Fruit fly (Drosophila melanogaster) whole organism, embryonic: ENCODE results near the gene CG14339.

ENCODE experiments used
- ATbp ChIP-seq: fragments of 200-800 bp; sonication (Bioruptor generic); optimal IDR thresholded peaks from 2 replicates; lab custom pipeline; 2017; ENCODE audit warnings: missing biosample characterization, mild to moderate bottlenecking, missing genetic modification characterization, missing genetic modification reagents
- Abd-B ChIP-seq: fragments of 200-800 bp; sonication (Bioruptor generic); optimal IDR thresholded peaks from 2 replicates; lab custom pipeline; 2018; ENCODE audit warnings: missing biosample characterization, mild to moderate bottlenecking, missing genetic modification characterization, moderate library complexity
- CG12236 ChIP-seq: fragments of 200-800 bp; sonication (Bioruptor generic); optimal IDR thresholded peaks from 2 replicates; lab custom pipeline; 2016; ENCODE audit warnings: missing biosample characterization, missing genetic modification characterization
- CG12659 ChIP-seq: fragments of 200-800 bp; sonication (Bioruptor generic); optimal IDR thresholded peaks from 3 replicates; lab custom pipeline; 2017; ENCODE audit warnings: mild to moderate bottlenecking, missing biosample characterization, missing genetic modification reagents, missing genetic modification characterization
- CG12942 ChIP-seq: fragments of 200-800 bp; sonication (Bioruptor generic); optimal IDR thresholded peaks from 3 replicates; lab custom pipeline; 2016; ENCODE audit warnings: missing biosample characterization, missing genetic modification characterization
- CG13123 ChIP-seq: fragments of 200-800 bp; sonication (Bioruptor generic); optimal IDR thresholded peaks from 2 replicates; lab custom pipeline; 2016; ENCODE audit warnings: missing biosample characterization, missing genetic modification characterization
- CG14965 ChIP-seq: fragments of 200-800 bp; sonication (Bioruptor generic); optimal IDR thresholded peaks from 2 replicates; lab custom pipeline; 2016; ENCODE audit warnings: missing biosample characterization, missing genetic modification characterization, borderline replicate concordance
- CG15696 ChIP-seq: fragments of 200-800 bp; sonication (Bioruptor generic); optimal IDR thresholded peaks from 2 replicates; lab custom pipeline; 2019; ENCODE audit warnings: missing biosample characterization, mild to moderate bottlenecking, missing genetic modification characterization, moderate library complexity
- CG1647 ChIP-seq: fragments of 200-800 bp; sonication (Bioruptor generic); optimal IDR thresholded peaks from 3 replicates; lab custom pipeline; 2016; ENCODE audit warnings: missing biosample characterization, missing genetic modification characterization
- CG17361 ChIP-seq: fragments of 200-800 bp; sonication (Bioruptor generic); IDR thresholded peaks from 3 replicates; pipeline ENCODE4 v1.3.6; 2022; ENCODE audit warnings: missing biosample characterization, missing genetic modification characterization
- CG31224 ChIP-seq: fragments of 200-800 bp; sonication (Bioruptor generic); IDR thresholded peaks from 2 replicates; pipeline ENCODE4 v1.3.6; 2022; ENCODE audit warnings: missing biosample characterization, missing genetic modification characterization
- CG31365 ChIP-seq: fragments of 200-800 bp; sonication (Bioruptor generic); optimal IDR thresholded peaks from 2 replicates; lab custom pipeline; 2018; ENCODE audit warnings: missing biosample characterization, mild to moderate bottlenecking, missing genetic modification characterization
- CG31441 ChIP-seq: fragments of 200-800 bp; sonication (Bioruptor generic); IDR thresholded peaks from 2 replicates; pipeline ENCODE4 v1.3.6; 2022; ENCODE audit warnings: missing biosample characterization, missing genetic modification characterization
- CG34376 ChIP-seq: fragments of 200-800 bp; sonication (Bioruptor generic); optimal IDR thresholded peaks from 2 replicates; lab custom pipeline; 2018; ENCODE audit warnings: missing biosample characterization, mild to moderate bottlenecking, missing genetic modification characterization
- CG4707 ChIP-seq: fragments of 200-800 bp; sonication (Bioruptor generic); optimal IDR thresholded peaks from 2 replicates; lab custom pipeline; 2018; ENCODE audit warnings: missing biosample characterization, mild to moderate bottlenecking, missing genetic modification characterization, moderate library complexity
- CG7556 ChIP-seq: fragments of 200-800 bp; sonication (Bioruptor generic); optimal IDR thresholded peaks from 2 replicates; lab custom pipeline; 2017; ENCODE audit warnings: missing biosample characterization, mild to moderate bottlenecking, missing genetic modification characterization
- CG8281 ChIP-seq: fragments of 200-800 bp; sonication (Bioruptor generic); optimal IDR thresholded peaks from 2 replicates; lab custom pipeline; 2018; ENCODE audit warnings: missing biosample characterization, mild to moderate bottlenecking, missing genetic modification characterization, moderate library complexity
- CG8478 ChIP-seq: fragments of >200 bp; optimal IDR thresholded peaks from 2 replicates; lab custom pipeline; 2018
- CG8765 ChIP-seq: fragments of 200-800 bp; sonication (Bioruptor generic); IDR thresholded peaks from 2 replicates; pipeline ENCODE4 v1.3.6; 2022; ENCODE audit warnings: missing biosample characterization, missing genetic modification characterization
- CG8944 ChIP-seq: fragments of 200-800 bp; sonication (Bioruptor generic); optimal IDR thresholded peaks from 3 replicates; lab custom pipeline; 2016; ENCODE audit warnings: missing biosample characterization, missing genetic modification characterization
- CoRest ChIP-seq: fragments of 200-800 bp; sonication (Bioruptor generic); optimal IDR thresholded peaks from 3 replicates; lab custom pipeline; 2018; ENCODE audit warnings: missing biosample characterization, mild to moderate bottlenecking, missing genetic modification characterization, moderate library complexity
- Fer2 ChIP-seq: fragments of 200-800 bp; sonication (Bioruptor generic); optimal IDR thresholded peaks from 2 replicates; lab custom pipeline; 2018; ENCODE audit warnings: missing biosample characterization, mild to moderate bottlenecking, missing genetic modification characterization, moderate library complexity
- H15 ChIP-seq: fragments of 200-800 bp; sonication (Bioruptor generic); IDR thresholded peaks from 3 replicates; pipeline ENCODE4 v1.3.6; 2022; ENCODE audit warnings: missing biosample characterization, missing genetic modification characterization
- Hr3 ChIP-seq: fragments of 200-800 bp; sonication (Bioruptor generic); optimal IDR thresholded peaks from 3 replicates; lab custom pipeline; 2016; ENCODE audit warnings: missing biosample characterization, missing genetic modification characterization
- Hr39 ChIP-seq: fragments of >200 bp; optimal IDR thresholded peaks from 2 replicates; lab custom pipeline; 2017
- Mrtf ChIP-seq: fragments of 200-800 bp; sonication (Bioruptor generic); IDR thresholded peaks from 3 replicates; pipeline ENCODE4 v1.3.6; 2022; ENCODE audit warnings: missing biosample characterization, missing genetic modification characterization
- ac ChIP-seq: fragments of 200-800 bp; sonication (Bioruptor generic); optimal IDR thresholded peaks from 3 replicates; lab custom pipeline; 2017; ENCODE audit warnings: missing biosample characterization, mild to moderate bottlenecking, missing genetic modification characterization
- al ChIP-seq: fragments of 200-800 bp; sonication (Bioruptor generic); IDR thresholded peaks from 2 replicates; pipeline ENCODE4 v1.3.6; 2022; ENCODE audit warnings: missing biosample characterization, missing genetic modification characterization
- amos ChIP-seq: fragments of 200-800 bp; sonication (Bioruptor generic); IDR thresholded peaks from 2 replicates; pipeline ENCODE4 v1.3.6; 2022; ENCODE audit warnings: missing biosample characterization, missing genetic modification characterization; ENCODE audit not compliant: partially characterized antibody
- cad ChIP-seq: fragments of >200 bp; optimal IDR thresholded peaks from 2 replicates; lab custom pipeline; 2017; ENCODE audit warnings: missing biosample characterization, missing genetic modification characterization
- cg ChIP-seq: fragments of 200-800 bp; sonication (Bioruptor generic); optimal IDR thresholded peaks from 3 replicates; lab custom pipeline; 2019; ENCODE audit warnings: missing biosample characterization, mild to moderate bottlenecking, missing genetic modification characterization, moderate library complexity
- ci ChIP-seq: fragments of 200-800 bp; sonication (Bioruptor generic); IDR thresholded peaks from 3 replicates; pipeline ENCODE4 v1.3.6; 2022; ENCODE audit warnings: missing biosample characterization, missing genetic modification characterization
- dati ChIP-seq: fragments of 200-800 bp; sonication (Bioruptor generic); IDR thresholded peaks from 2 replicates; pipeline ENCODE4 v1.3.6; 2022; ENCODE audit warnings: missing biosample characterization, missing genetic modification characterization
- dmrt11E ChIP-seq: fragments of 200-800 bp; sonication (Bioruptor generic); optimal IDR thresholded peaks from 3 replicates; lab custom pipeline; 2018; ENCODE audit warnings: missing biosample characterization, mild to moderate bottlenecking, missing genetic modification characterization, moderate library complexity
- esg ChIP-seq: fragments of 200-800 bp; sonication (Bioruptor generic); conservative IDR thresholded peaks from 2 replicates; pipeline ENCODE4 v1.3.6; 2022; ENCODE audit warnings: missing biosample characterization, missing genetic modification characterization
- fd102C ChIP-seq: fragments of 200-800 bp; sonication (Bioruptor generic); optimal IDR thresholded peaks from 2 replicates; lab custom pipeline; 2018; ENCODE audit warnings: missing biosample characterization, mild to moderate bottlenecking, missing genetic modification characterization, moderate library complexity
- ham ChIP-seq: fragments of 200-800 bp; sonication (Bioruptor generic); IDR thresholded peaks from 2 replicates; pipeline ENCODE4 v1.3.6; 2022; ENCODE audit warnings: missing biosample characterization, missing genetic modification characterization
- lov ChIP-seq, 2 experiments: fragments of 200-800 bp in 1 of 2; fragments of >200 bp in 1 of 2; sonication (Bioruptor generic) in 1 of 2; IDR thresholded peaks in 1 of 2; optimal IDR thresholded peaks in 1 of 2; 2 replicates in 1 of 2; 3 replicates in 1 of 2; pipeline versions ENCODE4 v1.3.6 to Lab custom; 2017 to 2022; ENCODE audit warnings: missing biosample characterization in 1 of 2, missing genetic modification characterization in 1 of 2
- row ChIP-seq: fragments of 200-800 bp; sonication (Bioruptor generic); IDR thresholded peaks from 3 replicates; pipeline ENCODE4 v1.3.6; 2022; ENCODE audit warnings: missing biosample characterization, missing genetic modification characterization
- schlank ChIP-seq: fragments of 200-800 bp; sonication (Bioruptor generic); optimal IDR thresholded peaks from 2 replicates; lab custom pipeline; 2018; ENCODE audit warnings: missing biosample characterization, mild to moderate bottlenecking, missing genetic modification characterization
- sr ChIP-seq: fragments of 200-800 bp; sonication (Bioruptor generic); IDR thresholded peaks from 3 replicates; pipeline ENCODE4 v1.3.6; 2022; ENCODE audit warnings: missing biosample characterization, missing genetic modification characterization
- stc ChIP-seq: fragments of 200-800 bp; sonication (Bioruptor generic); IDR thresholded peaks from 2 replicates; pipeline ENCODE4 v1.3.6; 2022; ENCODE audit warnings: missing biosample characterization, missing genetic modification characterization
- tin ChIP-seq: fragments of 200-800 bp; sonication (Bioruptor generic); optimal IDR thresholded peaks from 3 replicates; lab custom pipeline; 2016; ENCODE audit warnings: missing biosample characterization, missing genetic modification characterization
- tup ChIP-seq: fragments of 200-800 bp; sonication (Bioruptor generic); optimal IDR thresholded peaks from 2 replicates; lab custom pipeline; 2016; ENCODE audit warnings: missing biosample characterization, mild to moderate bottlenecking, missing genetic modification characterization, moderate library complexity
- tx ChIP-seq: fragments of 200-800 bp; sonication (Bioruptor generic); optimal IDR thresholded peaks from 2 replicates; lab custom pipeline; 2016; ENCODE audit warnings: missing biosample characterization, missing genetic modification characterization
- vfl ChIP-seq: fragments of 200-800 bp; sonication (Bioruptor generic); optimal IDR thresholded peaks from 2 replicates; lab custom pipeline; 2016; ENCODE audit warnings: missing biosample characterization, missing genetic modification characterization
- wek ChIP-seq: fragments of 200-800 bp; sonication (Bioruptor generic); optimal IDR thresholded peaks from 3 replicates; lab custom pipeline; 2018; ENCODE audit warnings: missing biosample characterization, mild to moderate bottlenecking, missing genetic modification characterization, moderate library complexity
- zf30C ChIP-seq: fragments of 200-800 bp; sonication (Bioruptor generic); optimal IDR thresholded peaks from 3 replicates; lab custom pipeline; 2018; ENCODE audit warnings: missing biosample characterization, mild to moderate bottlenecking, missing genetic modification characterization

CG14339 gene

DNA sequence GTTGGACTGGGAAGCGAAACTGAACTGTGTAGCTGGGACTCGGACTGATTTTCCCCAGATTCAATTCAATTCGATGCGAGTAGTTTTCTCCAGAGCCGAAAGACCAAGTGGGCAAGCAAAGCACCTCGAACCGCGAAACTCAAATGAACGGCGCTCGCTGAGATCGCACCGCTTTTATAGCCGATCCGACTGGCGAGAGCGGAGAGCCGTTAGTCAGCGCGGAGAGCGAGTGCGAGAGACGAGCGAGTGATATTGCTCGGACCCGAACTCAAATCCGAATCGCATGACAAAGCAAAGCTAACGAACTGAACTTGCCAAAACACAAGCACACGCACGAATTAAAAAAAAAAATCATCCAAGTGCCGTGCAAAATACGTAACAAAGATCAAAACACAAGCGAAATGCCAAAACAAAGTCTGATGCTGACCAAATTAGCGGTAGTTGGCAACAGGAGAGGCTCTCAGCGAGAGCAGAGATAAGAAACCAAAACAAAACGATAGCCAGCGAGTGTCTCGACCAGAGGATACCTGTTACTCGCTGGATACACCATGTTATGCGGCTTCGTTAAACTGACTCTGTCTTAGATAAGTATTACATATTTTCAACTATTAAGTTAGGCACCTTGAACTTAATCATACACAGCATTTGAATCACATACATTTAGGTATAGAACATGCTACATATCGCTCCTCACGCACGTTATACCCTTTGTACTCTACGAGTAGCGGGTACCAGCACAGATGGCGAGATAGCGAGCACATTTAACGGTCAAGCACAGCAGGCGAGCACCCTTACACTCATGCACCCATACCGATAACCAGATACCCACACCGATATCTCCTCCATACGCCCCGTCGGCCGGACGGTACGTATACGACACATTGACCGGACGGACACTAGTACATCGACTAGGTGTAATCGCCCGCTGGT is 10.8 kb downstream of the CG14339 start (continued):
- no peak for TF ChIP-seq cad
- peak; percentile 14 for TF ChIP-seq cg (GFP tag; lab: Kevin White, UChicago)
- no peak for TF ChIP-seq Fer2
- TF ChIP-seq CG1647 (GFP tag; lab: Kevin White, UChicago): peak; percentile 59
- TF ChIP-seq CG8478: no peak
- TF ChIP-seq CG13123 (GFP tag; lab: Kevin White, UChicago): peak; percentile 25
- peak; percentile 71 for TF ChIP-seq CoRest (tag; lab: Kevin White, UChicago)
- TF ChIP-seq CG14965 (GFP tag; lab: Kevin White, UChicago): no peak
- TF ChIP-seq ATbp (GFP tag; lab: Kevin White, UChicago): peak; percentile 49
- peak; percentile 48; the same call in 1 of the 3 replicates for TF ChIP-seq sr (GFP tag; lab: Robert Waterston, UW)
- peak; percentile 63 for TF ChIP-seq vfl (GFP tag; lab: Kevin White, UChicago)
- peak; percentile 81 for TF ChIP-seq al (GFP tag; lab: Robert Waterston, UW)
- no peak for TF ChIP-seq ham
- TF ChIP-seq tx (GFP tag; lab: Kevin White, UChicago): peak; percentile 59
- no peak for TF ChIP-seq wek (GFP tag; lab: Kevin White, UChicago)
- peak; percentile 54; the same call in 2 of the 3 replicates for TF ChIP-seq Mrtf (GFP tag; lab: Robert Waterston, UW)
- peak; percentile 44; the same call in 1 of the 2 replicates for TF ChIP-seq amos (GFP tag; lab: Robert Waterston, UW)
- peak; percentile 64 for TF ChIP-seq stc (GFP tag; lab: Robert Waterston, UW)
- TF ChIP-seq row (GFP tag; lab: Robert Waterston, UW): peak; percentile 98
- TF ChIP-seq lov (optimal IDR thresholded peaks at IDR 0.05; lab: Kevin White, UChicago): peak; percentile 31
- TF ChIP-seq lov (GFP tag; IDR thresholded peaks at IDR 0.05; lab: Robert Waterston, UW): 0 out of 3 replicates have a peak, but pooled peaks have one; percentile 13
- TF ChIP-seq CG15696 (tag; lab: Kevin White, UChicago): no peak
- peak; percentile 59 for TF ChIP-seq Hr3
- TF ChIP-seq CG8944 (GFP tag; lab: Kevin White, UChicago): peak; percentile 57
- TF ChIP-seq CG34376 (GFP tag; lab: Kevin White, UChicago): peak; percentile 55
- peak; percentile 28; the same call in 1 of the 2 replicates for TF ChIP-seq dati
- TF ChIP-seq CG17361 (GFP tag; lab: Robert Waterston, UW): peak; percentile 77
- peak; percentile 15; the same call in 1 of the 2 replicates for TF ChIP-seq CG8765
- TF ChIP-seq schlank (tag; lab: Kevin White, UChicago): peak; percentile 79
- peak; percentile 70 for TF ChIP-seq CG12942
- no peak for TF ChIP-seq CG4707 (GFP tag; lab: Kevin White, UChicago)
- peak; percentile 73 for TF ChIP-seq CG31441 (GFP tag; lab: Robert Waterston, UW)
- peak; percentile 71; the same call in 2 of the 3 replicates for TF ChIP-seq ci
- peak; percentile 57 for TF ChIP-seq tin
- no peak for TF ChIP-seq ac (GFP tag; lab: Kevin White, UChicago)
- no peak for TF ChIP-seq Hr39
- peak; percentile 74 for TF ChIP-seq CG31224 (GFP tag; lab: Robert Waterston, UW)
- peak; percentile 40 for TF ChIP-seq Abd-B
- peak; percentile 65 for TF ChIP-seq CG12659
- no peak for TF ChIP-seq CG31365 (tag; lab: Kevin White, UChicago)
- peak; percentile 59 for TF ChIP-seq esg (GFP tag; lab: Robert Waterston, UW)
- no peak for TF ChIP-seq CG8281 (tag; lab: Kevin White, UChicago)
- TF ChIP-seq zf30C (GFP tag; lab: Kevin White, UChicago): no peak
- TF ChIP-seq CG7556 (GFP tag; lab: Kevin White, UChicago): peak; percentile 74
- peak; percentile 32 for TF ChIP-seq fd102C (GFP tag; lab: Kevin White, UChicago)
- peak; percentile 19 for TF ChIP-seq dmrt11E (tag; lab: Kevin White, UChicago)
- TF ChIP-seq H15 (GFP tag; lab: Robert Waterston, UW): peak; percentile 47; the same call in 2 of the 3 replicates
- TF ChIP-seq tup (GFP tag; lab: Kevin White, UChicago): peak; percentile 40
- no peak for TF ChIP-seq CG12236
